Fruit fly (Drosophila melanogaster) S2 (cell line): ENCODE data around the gene myd.

Source experiments
- CG8478 ChIP-seq: fragments of >200 bp; optimal IDR thresholded peaks from 2 replicates; lab custom pipeline; 2018
- CTCF ChIP-seq, 2 experiments: fragments of >200 bp; optimal IDR thresholded peaks; 2 replicates each; lab custom pipeline; 2018

- TF ChIP-seq CG8478 (lab: Kevin White, UChicago) (no peak), CTCF (optimal IDR thresholded peaks at IDR 0.05; lab: Kevin White, UChicago) (no peak)
Measured at dm6 chr3R:19190020-19190419, 9.6 kb downstream of the myd start.
